Worm (Caenorhabditis elegans) whole organism, mixed stage, embryonic: ENCODE results near the gene rpn-12.
"Not testable (repeated sequence)": the region's sequence is repeated elsewhere in the genome, so short reads cannot be mapped to it uniquely, and the experiment has no call there.

Experiments
- snpc-4 ChIP-seq: fragments of 150-350 bp; optimal IDR thresholded peaks from 2 replicates; lab custom pipeline; 2014; ENCODE audit warnings: missing biosample characterization, missing genetic modification characterization
- sptf-1 ChIP-seq: sonication (generic microtip); optimal IDR thresholded peaks from 2 replicates; lab custom pipeline; 2017; ENCODE audit warnings: mild to moderate bottlenecking, missing genetic modification characterization, moderate library complexity, missing compliant biosample characterization
- unc-39 ChIP-seq: fragments of 150-350 bp; optimal IDR thresholded peaks from 2 replicates; lab custom pipeline; 2014; ENCODE audit warnings: missing biosample characterization, missing genetic modification characterization
- unc-62 ChIP-seq: fragments of 150-350 bp; optimal IDR thresholded peaks from 2 replicates; lab custom pipeline; 2014; ENCODE audit warnings: missing biosample characterization, missing genetic modification reagents, missing genetic modification characterization

- TF ChIP-seq unc-62 (GFP tag; lab: Kevin White, UChicago); unc-39 (tag; lab: Kevin White, UChicago); sptf-1 (tag; lab: Kevin White, UChicago); snpc-4 (tag; lab: Kevin White, UChicago): not testable (repeated sequence)
These were observed 42.4 kb downstream of the rpn-12 start, which contains the start of gene tars-1 for ce11 chrII:11695161-11695944.
